Worm (Caenorhabditis elegans): Measurements from ENCODE around the gene snf-12.

DNA sequence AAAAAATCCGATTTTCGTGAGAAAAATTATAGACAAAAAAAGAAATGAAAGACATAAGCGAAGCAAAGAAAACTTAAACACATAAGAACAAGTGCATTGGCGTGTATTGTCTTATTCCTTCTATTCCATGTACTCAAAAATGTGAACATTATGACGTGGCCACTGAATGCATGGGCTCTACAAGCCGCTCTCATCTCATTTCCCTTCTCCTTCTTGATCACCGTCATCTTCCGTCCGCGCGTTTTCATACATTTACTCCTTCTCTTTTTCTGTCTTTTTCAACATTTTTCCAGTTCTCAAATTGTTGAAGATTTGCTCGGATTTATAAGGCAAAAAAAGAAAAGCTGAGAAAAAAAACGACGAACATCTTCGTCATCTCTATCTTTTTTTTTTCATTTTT is 14.8 kb upstream of the snf-12 start:
- TF ChIP-seq flt-1 (GFP tag; IDR thresholded peaks at IDR 0.05) (no peak), ztf-29 (GFP tag; IDR thresholded peaks at IDR 0.05) (no peak), klf-2 (GFP tag; conservative IDR thresholded peaks at IDR 0.05) (no peak), ref-1 (GFP tag; conservative IDR thresholded peaks at IDR 0.05) (no peak), tab-1 (GFP tag; IDR thresholded peaks at IDR 0.05) (no peak)
